Worm (Caenorhabditis elegans) whole organism, L2 larva: ENCODE data around the gene F32H5.1.
A peak's percentile ranks its signal among the peaks of the same experiment; 100 is the strongest.

Experiments used
- alr-1 ChIP-seq: fragments of 150-350 bp; optimal IDR thresholded peaks from 2 replicates; lab custom pipeline; 2014; ENCODE audit warnings: missing biosample characterization, missing genetic modification characterization
- aly-2 ChIP-seq: fragments of 150-350 bp; optimal IDR thresholded peaks from 2 replicates; lab custom pipeline; 2014; ENCODE audit warnings: missing biosample characterization, missing genetic modification characterization
- blmp-1 ChIP-seq: sonication (generic microtip); optimal IDR thresholded peaks from 2 replicates; lab custom pipeline; 2017; ENCODE audit warnings: missing genetic modification characterization, mild to moderate bottlenecking, missing compliant biosample characterization, antibody characterized with exemption, moderate library complexity; ENCODE audit not compliant: insufficient read depth
- lin-13 ChIP-seq: fragments of 150-350 bp; optimal IDR thresholded peaks from 2 replicates; lab custom pipeline; 2014; ENCODE audit warnings: missing biosample characterization, missing genetic modification reagents, missing genetic modification characterization
- lsy-2 ChIP-seq, 2 experiments: fragments of 150-350 bp in 1 of 2; sonication (generic microtip) in 1 of 2; optimal IDR thresholded peaks; 2 replicates each; lab custom pipeline; 2014 to 2017; ENCODE audit warnings: missing biosample characterization in 2 of 2, missing genetic modification characterization in 2 of 2
- mdl-1 ChIP-seq, 2 experiments: fragments of 150-350 bp in 1 of 2; sonication (generic microtip) in 1 of 2; optimal IDR thresholded peaks; 2 replicates each; lab custom pipeline; 2017; ENCODE audit warnings: missing biosample characterization in 2 of 2, missing genetic modification characterization in 2 of 2
- nhr-11 ChIP-seq: fragments of 150-350 bp; optimal IDR thresholded peaks from 2 replicates; lab custom pipeline; 2014; ENCODE audit warnings: missing biosample characterization, missing genetic modification characterization
- nhr-12 ChIP-seq: fragments of 150-350 bp; optimal IDR thresholded peaks from 2 replicates; lab custom pipeline; 2014; ENCODE audit warnings: missing biosample characterization, missing genetic modification characterization
- nhr-77 ChIP-seq: fragments of 150-350 bp; optimal IDR thresholded peaks from 2 replicates; lab custom pipeline; 2014; ENCODE audit warnings: missing biosample characterization, missing genetic modification characterization
- sma-9 ChIP-seq, 2 experiments: fragments of 150-350 bp in 1 of 2; sonication (generic microtip) in 1 of 2; optimal IDR thresholded peaks; 2 replicates each; lab custom pipeline; 2014 to 2016; ENCODE audit warnings: missing genetic modification characterization in 2 of 2, mild to moderate bottlenecking in 1 of 2, missing biosample characterization in 1 of 2, missing compliant biosample characterization in 1 of 2, missing genetic modification reagents in 1 of 2, moderate library complexity in 1 of 2
- snpc-4 ChIP-seq: fragments of 150-350 bp; optimal IDR thresholded peaks from 2 replicates; lab custom pipeline; 2014; ENCODE audit warnings: missing biosample characterization, missing genetic modification characterization
- unc-62 ChIP-seq: fragments of 150-350 bp; optimal IDR thresholded peaks from 2 replicates; lab custom pipeline; 2014; ENCODE audit warnings: missing biosample characterization, missing genetic modification reagents, missing genetic modification characterization

ce11 chrV:13358823-13359592, 1.2 kb upstream of the F32H5.1 start, which contains the start of gene F32H5.3:
- TF ChIP-seq nhr-77 (tag; lab: Kevin White, UChicago) = no peak
- no peak for TF ChIP-seq alr-1 (tag; lab: Kevin White, UChicago)
- no peak for TF ChIP-seq nhr-11 (tag; lab: Kevin White, UChicago)
- no peak for TF ChIP-seq unc-62 (GFP tag; lab: Kevin White, UChicago)
- TF ChIP-seq blmp-1 (tag; lab: Kevin White, UChicago) = peak; percentile 12
- no peak for TF ChIP-seq nhr-12
- no peak for TF ChIP-seq snpc-4
- no peak for TF ChIP-seq aly-2 (tag; lab: Kevin White, UChicago)
- peak in 1 of 2 experiments; percentile 47 for TF ChIP-seq lsy-2 (tag; optimal IDR thresholded peaks at IDR 0.05; lab: Kevin White, UChicago)
- TF ChIP-seq lin-13 = no peak
- TF ChIP-seq sma-9 (GFP tag; optimal IDR thresholded peaks at IDR 0.05; lab: Kevin White, UChicago) = peak; percentile 23
- TF ChIP-seq sma-9 (tag; optimal IDR thresholded peaks at IDR 0.05; lab: Kevin White, UChicago) = no peak
- TF ChIP-seq mdl-1 (tag; optimal IDR thresholded peaks at IDR 0.05; lab: Kevin White, UChicago) = no peak
